Fruit fly (Drosophila melanogaster) whole organism, embryonic: ENCODE data around the gene Ugt305A1.

Source experiments
- Abd-B ChIP-seq: fragments of 200-800 bp; sonication (Bioruptor generic); optimal IDR thresholded peaks from 2 replicates; lab custom pipeline; 2018; ENCODE audit warnings: missing biosample characterization, mild to moderate bottlenecking, missing genetic modification characterization, moderate library complexity
- B-H1 ChIP-seq: fragments of 200-800 bp; sonication (Bioruptor generic); IDR thresholded peaks from 3 replicates; pipeline ENCODE4 v1.3.6; 2022; ENCODE audit warnings: missing biosample characterization, missing genetic modification characterization
- Bteb2 ChIP-seq: fragments of 200-800 bp; sonication (Bioruptor generic); optimal IDR thresholded peaks from 2 replicates; lab custom pipeline; 2016; ENCODE audit warnings: missing biosample characterization, missing genetic modification characterization
- CG1024 ChIP-seq: fragments of 200-800 bp; sonication (Bioruptor generic); IDR thresholded peaks from 2 replicates; pipeline ENCODE4 v1.3.6; 2022; ENCODE audit warnings: missing biosample characterization, missing genetic modification characterization
- CG10979 ChIP-seq: fragments of 200-800 bp; sonication (Bioruptor generic); optimal IDR thresholded peaks from 2 replicates; lab custom pipeline; 2018; ENCODE audit warnings: missing biosample characterization, mild to moderate bottlenecking, missing genetic modification characterization, moderate library complexity
- CG12236 ChIP-seq: fragments of 200-800 bp; sonication (Bioruptor generic); optimal IDR thresholded peaks from 2 replicates; lab custom pipeline; 2016; ENCODE audit warnings: missing biosample characterization, missing genetic modification characterization
- CG12659 ChIP-seq: fragments of 200-800 bp; sonication (Bioruptor generic); optimal IDR thresholded peaks from 3 replicates; lab custom pipeline; 2017; ENCODE audit warnings: mild to moderate bottlenecking, missing biosample characterization, missing genetic modification reagents, missing genetic modification characterization
- CG15514 ChIP-seq: fragments of 200-800 bp; sonication (Bioruptor generic); optimal IDR thresholded peaks from 3 replicates; lab custom pipeline; 2017; ENCODE audit warnings: missing biosample characterization, missing genetic modification characterization, mild to moderate bottlenecking, moderate library complexity, missing genetic modification reagents
- CG1603 ChIP-seq: fragments of 200-800 bp; sonication (Bioruptor generic); optimal IDR thresholded peaks from 2 replicates; lab custom pipeline; 2019; ENCODE audit warnings: missing biosample characterization, mild to moderate bottlenecking, missing genetic modification characterization, moderate library complexity
- CG16863 ChIP-seq: fragments of 200-800 bp; sonication (Bioruptor generic); optimal IDR thresholded peaks from 3 replicates; lab custom pipeline; 2016; ENCODE audit warnings: missing biosample characterization, missing genetic modification characterization
- CG17359 ChIP-seq: fragments of 200-800 bp; sonication (Bioruptor generic); optimal IDR thresholded peaks from 3 replicates; lab custom pipeline; 2018; ENCODE audit warnings: missing biosample characterization, mild to moderate bottlenecking, missing genetic modification characterization, moderate library complexity
- CG2116 ChIP-seq: fragments of 200-800 bp; sonication (Bioruptor generic); optimal IDR thresholded peaks from 3 replicates; lab custom pipeline; 2018; ENCODE audit warnings: missing biosample characterization, mild to moderate bottlenecking, missing genetic modification characterization
- CG2129 ChIP-seq: fragments of 200-800 bp; sonication (Bioruptor generic); IDR thresholded peaks from 2 replicates; pipeline ENCODE4 v1.3.6; 2022; ENCODE audit warnings: missing biosample characterization, missing genetic modification characterization; ENCODE audit not compliant: partially characterized antibody
- CG31365 ChIP-seq: fragments of 200-800 bp; sonication (Bioruptor generic); optimal IDR thresholded peaks from 2 replicates; lab custom pipeline; 2018; ENCODE audit warnings: missing biosample characterization, mild to moderate bottlenecking, missing genetic modification characterization
- CG3838 ChIP-seq: fragments of 200-800 bp; sonication (Bioruptor generic); optimal IDR thresholded peaks from 3 replicates; lab custom pipeline; 2016; ENCODE audit warnings: missing biosample characterization, missing genetic modification characterization
- CG7928 ChIP-seq: fragments of 200-800 bp; sonication (Bioruptor generic); optimal IDR thresholded peaks from 2 replicates; lab custom pipeline; 2017; ENCODE audit warnings: missing biosample characterization, mild to moderate bottlenecking, missing genetic modification characterization
- CG7987 ChIP-seq: fragments of 200-800 bp; sonication (Bioruptor generic); optimal IDR thresholded peaks from 2 replicates; lab custom pipeline; 2018; ENCODE audit warnings: missing biosample characterization, mild to moderate bottlenecking, missing genetic modification characterization, moderate library complexity
- CTCF ChIP-seq: fragments of 200-800 bp; sonication (Bioruptor generic); optimal IDR thresholded peaks from 2 replicates; lab custom pipeline; 2017; ENCODE audit warnings: missing biosample characterization, mild to moderate bottlenecking, missing genetic modification characterization, moderate library complexity
- CrebB ChIP-seq: fragments of 200-800 bp; sonication (Bioruptor generic); optimal IDR thresholded peaks from 3 replicates; lab custom pipeline; 2018; ENCODE audit warnings: missing biosample characterization, mild to moderate bottlenecking, missing genetic modification characterization
- Dek ChIP-seq: fragments of 200-800 bp; sonication (Bioruptor generic); optimal IDR thresholded peaks from 3 replicates; lab custom pipeline; 2019; ENCODE audit warnings: missing biosample characterization, mild to moderate bottlenecking, missing genetic modification characterization, moderate library complexity
- Dip3 ChIP-seq: fragments of 200-800 bp; sonication (Bioruptor generic); optimal IDR thresholded peaks from 3 replicates; lab custom pipeline; 2016; ENCODE audit warnings: missing biosample characterization, missing genetic modification characterization
- H15 ChIP-seq: fragments of 200-800 bp; sonication (Bioruptor generic); IDR thresholded peaks from 3 replicates; pipeline ENCODE4 v1.3.6; 2022; ENCODE audit warnings: missing biosample characterization, missing genetic modification characterization
- HLH4C ChIP-seq: fragments of 200-800 bp; sonication (Bioruptor generic); IDR thresholded peaks from 3 replicates; pipeline ENCODE4 v1.3.6; 2022; ENCODE audit warnings: missing biosample characterization, missing genetic modification characterization; ENCODE audit not compliant: partially characterized antibody
- Hand ChIP-seq: fragments of 200-800 bp; sonication (Bioruptor generic); optimal IDR thresholded peaks from 2 replicates; lab custom pipeline; 2017; ENCODE audit warnings: mild to moderate bottlenecking, missing biosample characterization, missing genetic modification reagents, missing genetic modification characterization
- Hr78 ChIP-seq, 2 experiments: fragments of 200-800 bp in 1 of 2; fragments of >200 bp in 1 of 2; sonication (Bioruptor generic) in 1 of 2; optimal IDR thresholded peaks; 2 replicates each; lab custom pipeline; 2017 to 2019; ENCODE audit warnings: missing biosample characterization in 2 of 2, missing genetic modification characterization in 2 of 2, mild to moderate bottlenecking in 1 of 2, moderate library complexity in 1 of 2
- Lim3 ChIP-seq: fragments of 200-800 bp; sonication (Bioruptor generic); IDR thresholded peaks from 2 replicates; pipeline ENCODE4 v1.3.6; 2022; ENCODE audit warnings: missing biosample characterization, missing genetic modification characterization
- MBD-R2 ChIP-seq: fragments of 200-800 bp; sonication (Bioruptor generic); IDR thresholded peaks from 2 replicates; pipeline ENCODE4 v1.3.6; 2022; ENCODE audit warnings: missing biosample characterization, missing genetic modification characterization
- Meics ChIP-seq: fragments of 200-800 bp; sonication (Bioruptor generic); optimal IDR thresholded peaks from 2 replicates; lab custom pipeline; 2017; ENCODE audit warnings: missing biosample characterization, mild to moderate bottlenecking, missing genetic modification characterization
- Sox102F ChIP-seq: fragments of 200-800 bp; sonication (Bioruptor generic); optimal IDR thresholded peaks from 2 replicates; lab custom pipeline; 2018; ENCODE audit warnings: missing biosample characterization, mild to moderate bottlenecking, missing genetic modification characterization, moderate library complexity
- Sry-β ChIP-seq: fragments of 200-800 bp; sonication (Bioruptor generic); optimal IDR thresholded peaks from 2 replicates; lab custom pipeline; 2018; ENCODE audit warnings: missing biosample characterization, mild to moderate bottlenecking, missing genetic modification characterization, moderate library complexity
- Stat92E ChIP-seq, 3 experiments: fragments of >200 bp in 2 of 3; fragments of 200-800 bp in 1 of 3; sonication (Bioruptor generic) in 1 of 3; optimal IDR thresholded peaks; 2 replicates each; lab custom pipeline; 2017 to 2019; ENCODE audit warnings: missing biosample characterization in 3 of 3, missing genetic modification characterization in 3 of 3, mild to moderate bottlenecking in 1 of 3, moderate library complexity in 1 of 3
- ap ChIP-seq: fragments of 200-800 bp; sonication (Bioruptor generic); IDR thresholded peaks from 2 replicates; pipeline ENCODE4 v1.3.6; 2022; ENCODE audit warnings: missing biosample characterization, missing genetic modification characterization
- bowl ChIP-seq: fragments of 200-800 bp; sonication (Bioruptor generic); IDR thresholded peaks from 2 replicates; pipeline ENCODE4 v1.3.6; 2022; ENCODE audit warnings: missing biosample characterization, missing genetic modification characterization
- caup ChIP-seq: fragments of 200-800 bp; sonication (Bioruptor generic); optimal IDR thresholded peaks from 3 replicates; lab custom pipeline; 2017; ENCODE audit warnings: missing biosample characterization, mild to moderate bottlenecking, missing genetic modification characterization, moderate library complexity; ENCODE audit not compliant: severe bottlenecking
- chinmo ChIP-seq: fragments of 200-800 bp; sonication (Bioruptor generic); IDR thresholded peaks from 4 replicates; pipeline ENCODE4 v1.3.6; 2022; ENCODE audit warnings: missing biosample characterization, missing genetic modification characterization; ENCODE audit not compliant: partially characterized antibody
- crol ChIP-seq: fragments of 200-800 bp; sonication (Bioruptor generic); IDR thresholded peaks from 2 replicates; pipeline ENCODE4 v1.3.6; 2022; ENCODE audit warnings: missing biosample characterization, missing genetic modification characterization
- da ChIP-seq: fragments of 200-800 bp; sonication (Bioruptor generic); optimal IDR thresholded peaks from 2 replicates; lab custom pipeline; 2016; ENCODE audit warnings: missing biosample characterization, missing genetic modification characterization
- dysf ChIP-seq: fragments of 200-800 bp; sonication (Bioruptor generic); IDR thresholded peaks from 3 replicates; pipeline ENCODE4 v1.3.6; 2022; ENCODE audit warnings: missing biosample characterization, missing genetic modification characterization
- gfzf ChIP-seq: fragments of 200-800 bp; sonication (Bioruptor generic); optimal IDR thresholded peaks from 2 replicates; lab custom pipeline; 2016; ENCODE audit warnings: missing biosample characterization, mild to moderate bottlenecking, missing genetic modification characterization, moderate library complexity
- pan ChIP-seq, 4 experiments: fragments of >200 bp in 3 of 4; fragments of 200-800 bp in 1 of 4; sonication (Bioruptor generic) in 1 of 4; optimal IDR thresholded peaks in 3 of 4; IDR thresholded peaks in 1 of 4; 2 replicates each; pipeline versions ENCODE4 v1.3.6 to Lab custom; 2017 to 2022; ENCODE audit warnings: missing biosample characterization in 2 of 4, missing genetic modification characterization in 2 of 4, mixed read lengths in 1 of 4
- phol ChIP-seq: fragments of 200-800 bp; sonication (Bioruptor generic); optimal IDR thresholded peaks from 3 replicates; lab custom pipeline; 2018; ENCODE audit warnings: missing biosample characterization, mild to moderate bottlenecking, missing genetic modification characterization, moderate library complexity
- repo ChIP-seq: fragments of 200-800 bp; sonication (Bioruptor generic); optimal IDR thresholded peaks from 2 replicates; lab custom pipeline; 2016; ENCODE audit warnings: missing biosample characterization, missing genetic modification characterization
- row ChIP-seq: fragments of 200-800 bp; sonication (Bioruptor generic); IDR thresholded peaks from 3 replicates; pipeline ENCODE4 v1.3.6; 2022; ENCODE audit warnings: missing biosample characterization, missing genetic modification characterization
- ssp ChIP-seq: fragments of 200-800 bp; sonication (Bioruptor generic); IDR thresholded peaks from 2 replicates; pipeline ENCODE4 v1.3.6; 2022; ENCODE audit warnings: missing biosample characterization, missing genetic modification characterization
- sug ChIP-seq: fragments of 200-800 bp; optimal IDR thresholded peaks from 2 replicates; lab custom pipeline; 2019; ENCODE audit warnings: missing biosample characterization, mild to moderate bottlenecking, missing genetic modification characterization, moderate library complexity
- tx ChIP-seq: fragments of 200-800 bp; sonication (Bioruptor generic); optimal IDR thresholded peaks from 2 replicates; lab custom pipeline; 2016; ENCODE audit warnings: missing biosample characterization, missing genetic modification characterization
- unc-4 ChIP-seq: fragments of 200-800 bp; sonication (Bioruptor generic); IDR thresholded peaks from 2 replicates; pipeline ENCODE4 v1.3.6; 2022; ENCODE audit warnings: missing biosample characterization, missing genetic modification characterization; ENCODE audit not compliant: partially characterized antibody
- zen ChIP-seq: fragments of 200-800 bp; sonication (Bioruptor generic); optimal IDR thresholded peaks from 3 replicates; lab custom pipeline; 2018; ENCODE audit warnings: missing biosample characterization, mild to moderate bottlenecking, missing genetic modification characterization, moderate library complexity

The Ugt305A1 gene

DNA sequence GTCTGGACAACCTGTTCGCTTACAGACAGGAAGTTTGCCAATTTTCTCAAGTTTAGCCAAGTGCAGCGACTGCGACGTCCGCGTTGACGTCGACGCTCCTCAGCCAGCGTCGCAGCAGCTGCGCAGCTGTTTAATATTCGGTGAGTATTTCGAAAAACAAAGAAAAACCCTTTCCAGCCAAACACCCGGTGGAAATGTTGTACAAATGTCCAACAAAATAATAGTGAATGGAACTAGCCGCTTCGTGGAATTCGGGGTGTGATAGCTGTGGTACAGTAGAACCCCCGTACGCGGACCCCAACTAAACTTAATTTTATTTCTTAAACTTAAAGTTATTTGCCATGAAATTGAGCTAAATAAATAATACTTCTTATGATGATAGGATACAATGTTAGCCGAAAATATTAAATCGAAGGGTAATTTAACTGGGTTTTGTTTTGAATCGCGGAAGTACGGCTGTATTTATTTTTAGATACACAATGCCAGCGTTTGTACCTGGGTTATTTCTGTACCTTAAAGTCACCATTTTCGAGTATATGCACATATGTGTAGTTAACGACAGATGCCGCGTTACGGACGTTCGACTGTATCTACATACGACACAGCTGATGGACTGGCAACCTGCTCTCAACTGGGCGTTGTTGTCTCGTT is 49.4 kb downstream of the Ugt305A1 start (continued):
- TF ChIP-seq Lim3 (GFP tag; lab: Robert Waterston, UW) (no peak; the same call in 1 of the 2 replicates), zen (tag; lab: Kevin White, UChicago) (peak; percentile 61), CG7928 (GFP tag; lab: Kevin White, UChicago) (no peak), gfzf (GFP tag; lab: Kevin White, UChicago) (no peak), CTCF (GFP tag; lab: Kevin White, UChicago) (no peak), MBD-R2 (GFP tag; lab: Robert Waterston, UW) (0 out of 2 replicates have a peak, but pooled peaks have one; percentile 30), caup (peak; percentile 64), ap (GFP tag; lab: Robert Waterston, UW) (no peak), bowl (GFP tag; lab: Robert Waterston, UW) (peak; percentile 47; the same call in 1 of the 2 replicates), CG2116 (peak; percentile 23), Meics (GFP tag; lab: Kevin White, UChicago) (peak; percentile 83), Hr78 (GFP tag; optimal IDR thresholded peaks at IDR 0.05; lab: Kevin White, UChicago) (peak in 1 of 2 experiments; percentile 63), H15 (GFP tag; lab: Robert Waterston, UW) (0 out of 3 replicates have a peak, but pooled peaks have one; percentile 28), CG12659 (GFP tag; lab: Kevin White, UChicago) (peak; percentile 74), B-H1 (0 out of 3 replicates have a peak, but pooled peaks have one; percentile 18), Dip3 (GFP tag; lab: Kevin White, UChicago) (peak; percentile 61), Bteb2 (GFP tag; lab: Kevin White, UChicago) (peak; percentile 63), pan (optimal IDR thresholded peaks at IDR 0.05; lab: Kevin White, UChicago) (no peak), pan (GFP tag; optimal IDR thresholded peaks at IDR 0.05 in 1 of 2, IDR thresholded peaks at IDR 0.05 in 1 of 2) (peak in 1 of 2 experiments; percentile 68), sug (tag; lab: Kevin White, UChicago) (peak; percentile 60), phol (peak; percentile 81), ssp (GFP tag; lab: Robert Waterston, UW) (peak; percentile 25; the same call in 1 of the 2 replicates), Sox102F (GFP tag; lab: Kevin White, UChicago) (peak; percentile 74), HLH4C (GFP tag; lab: Robert Waterston, UW) (no peak), tx (GFP tag; lab: Kevin White, UChicago) (peak; percentile 49), Abd-B (GFP tag; lab: Kevin White, UChicago) (peak; percentile 61), CG3838 (no peak), Sry-β (no peak), CG2129 (GFP tag; lab: Robert Waterston, UW) (no peak), CG1024 (GFP tag; lab: Robert Waterston, UW) (no peak), Hand (GFP tag; lab: Kevin White, UChicago) (peak; percentile 53), row (peak; percentile 89), CG16863 (GFP tag; lab: Kevin White, UChicago) (peak; percentile 65), CG17359 (tag; lab: Kevin White, UChicago) (peak; percentile 73), crol (GFP tag; lab: Robert Waterston, UW) (no peak), CG1603 (tag; lab: Kevin White, UChicago) (peak; percentile 54), CG12236 (GFP tag; lab: Kevin White, UChicago) (peak; percentile 36), Stat92E (GFP tag; optimal IDR thresholded peaks at IDR 0.05; lab: Kevin White, UChicago) (peak in 1 of 3 experiments; percentile 89), CrebB (tag; lab: Kevin White, UChicago) (peak; percentile 49), unc-4 (GFP tag; lab: Robert Waterston, UW) (no peak), CG10979 (tag; lab: Kevin White, UChicago) (peak; percentile 84), da (peak; percentile 19), CG31365 (peak; percentile 32), Dek (tag; lab: Kevin White, UChicago) (peak; percentile 64), CG15514 (peak; percentile 51), chinmo (no peak), repo (GFP tag; lab: Kevin White, UChicago) (peak; percentile 33), CG7987 (no peak), dysf (peak; percentile 80)
